Fruit fly (Drosophila melanogaster) whole organism, embryonic: ENCODE measurements around the gene CG10651.

ENCODE experiments used
- Bteb2 ChIP-seq: fragments of 200-800 bp; sonication (Bioruptor generic); optimal IDR thresholded peaks from 2 replicates; lab custom pipeline; 2016; ENCODE audit warnings: missing biosample characterization, missing genetic modification characterization
- CG12104 ChIP-seq: fragments of 200-800 bp; sonication (Bioruptor generic); optimal IDR thresholded peaks from 3 replicates; lab custom pipeline; 2016; ENCODE audit warnings: missing biosample characterization, missing genetic modification characterization
- CG12299 ChIP-seq: fragments of 200-800 bp; sonication (Bioruptor generic); optimal IDR thresholded peaks from 2 replicates; lab custom pipeline; 2018; ENCODE audit warnings: missing biosample characterization, mild to moderate bottlenecking, missing genetic modification characterization
- CG13424 ChIP-seq: fragments of 200-800 bp; sonication (Bioruptor generic); optimal IDR thresholded peaks from 2 replicates; lab custom pipeline; 2019; ENCODE audit warnings: missing biosample characterization, mild to moderate bottlenecking, missing genetic modification characterization, moderate library complexity
- CG14050 ChIP-seq: fragments of 200-800 bp; sonication (Bioruptor generic); IDR thresholded peaks from 3 replicates; pipeline ENCODE4 v1.3.6; 2022; ENCODE audit warnings: missing biosample characterization, missing genetic modification characterization
- CG1647 ChIP-seq: fragments of 200-800 bp; sonication (Bioruptor generic); optimal IDR thresholded peaks from 3 replicates; lab custom pipeline; 2016; ENCODE audit warnings: missing biosample characterization, missing genetic modification characterization
- CG17385 ChIP-seq: fragments of 200-800 bp; sonication (Bioruptor generic); optimal IDR thresholded peaks from 3 replicates; lab custom pipeline; 2018; ENCODE audit warnings: missing biosample characterization, mild to moderate bottlenecking, missing genetic modification characterization
- CG17568 ChIP-seq: fragments of 200-800 bp; sonication (Bioruptor generic); optimal IDR thresholded peaks from 2 replicates; lab custom pipeline; 2018; ENCODE audit warnings: missing biosample characterization, mild to moderate bottlenecking, missing genetic modification characterization, moderate library complexity
- CG1832 ChIP-seq: fragments of 200-800 bp; sonication (Bioruptor generic); optimal IDR thresholded peaks from 2 replicates; lab custom pipeline; 2017; ENCODE audit warnings: missing biosample characterization, mild to moderate bottlenecking, missing genetic modification characterization, inconsistent platforms
- CG2120 ChIP-seq: fragments of 200-800 bp; sonication (Bioruptor generic); optimal IDR thresholded peaks from 3 replicates; lab custom pipeline; 2016; ENCODE audit warnings: missing biosample characterization, missing genetic modification characterization
- CG2678 ChIP-seq: fragments of 200-800 bp; sonication (Bioruptor generic); optimal IDR thresholded peaks from 3 replicates; lab custom pipeline; 2019; ENCODE audit warnings: missing biosample characterization, mild to moderate bottlenecking, missing genetic modification characterization, moderate library complexity
- CG30020 ChIP-seq: fragments of 200-800 bp; optimal IDR thresholded peaks from 2 replicates; lab custom pipeline; 2019; ENCODE audit warnings: missing biosample characterization, mild to moderate bottlenecking, missing genetic modification characterization, moderate library complexity
- CG31224 ChIP-seq: fragments of 200-800 bp; sonication (Bioruptor generic); IDR thresholded peaks from 2 replicates; pipeline ENCODE4 v1.3.6; 2022; ENCODE audit warnings: missing biosample characterization, missing genetic modification characterization
- CG33557 ChIP-seq: fragments of 200-800 bp; sonication (Bioruptor generic); optimal IDR thresholded peaks from 2 replicates; lab custom pipeline; 2019; ENCODE audit warnings: missing biosample characterization, mild to moderate bottlenecking, missing genetic modification characterization, moderate library complexity
- CG42726 ChIP-seq: fragments of 200-800 bp; sonication (Bioruptor generic); IDR thresholded peaks from 2 replicates; pipeline ENCODE4 v1.3.6; 2022; ENCODE audit warnings: missing biosample characterization, missing genetic modification characterization; ENCODE audit not compliant: partially characterized antibody
- CG5180 ChIP-seq: fragments of 200-800 bp; sonication (Bioruptor generic); optimal IDR thresholded peaks from 3 replicates; lab custom pipeline; 2017; ENCODE audit warnings: missing biosample characterization, missing genetic modification characterization, mild to moderate bottlenecking, moderate library complexity, missing genetic modification reagents
- CG6654 ChIP-seq: fragments of 200-800 bp; sonication (Bioruptor generic); optimal IDR thresholded peaks from 2 replicates; lab custom pipeline; 2017; ENCODE audit warnings: missing biosample characterization, mild to moderate bottlenecking, missing genetic modification characterization
- CG7372 ChIP-seq: fragments of 200-800 bp; sonication (Bioruptor generic); IDR thresholded peaks from 2 replicates; pipeline ENCODE4 v1.3.6; 2022; ENCODE audit warnings: missing biosample characterization, missing genetic modification characterization
- CG8089 ChIP-seq: fragments of 200-800 bp; sonication (Bioruptor generic); optimal IDR thresholded peaks from 3 replicates; lab custom pipeline; 2016; ENCODE audit warnings: missing biosample characterization, missing genetic modification characterization
- CG9817 ChIP-seq: fragments of 200-800 bp; sonication (Bioruptor generic); optimal IDR thresholded peaks from 2 replicates; lab custom pipeline; 2018; ENCODE audit warnings: missing biosample characterization, mild to moderate bottlenecking, missing genetic modification characterization, moderate library complexity
- Dp ChIP-seq: fragments of 200-800 bp; sonication (Bioruptor generic); optimal IDR thresholded peaks from 2 replicates; lab custom pipeline; 2018; ENCODE audit warnings: missing biosample characterization, mild to moderate bottlenecking, missing genetic modification characterization, moderate library complexity
- Drgx ChIP-seq: fragments of 200-800 bp; sonication (Bioruptor generic); IDR thresholded peaks from 2 replicates; pipeline ENCODE4 v1.3.6; 2022; ENCODE audit warnings: missing biosample characterization, missing genetic modification characterization
- Elba2 ChIP-seq: fragments of 200-800 bp; sonication (Bioruptor generic); optimal IDR thresholded peaks from 3 replicates; lab custom pipeline; 2016; ENCODE audit warnings: missing biosample characterization, missing genetic modification characterization
- Ets65A ChIP-seq: fragments of 200-800 bp; sonication (Bioruptor generic); peaks from one replicate; lab custom pipeline; 2016; ENCODE audit warnings: missing biosample characterization, missing genetic modification characterization
- Ets97D ChIP-seq: fragments of 200-800 bp; sonication (Bioruptor generic); optimal IDR thresholded peaks from 3 replicates; lab custom pipeline; 2016; ENCODE audit warnings: missing biosample characterization, missing genetic modification characterization
- Fer2 ChIP-seq: fragments of 200-800 bp; sonication (Bioruptor generic); optimal IDR thresholded peaks from 2 replicates; lab custom pipeline; 2018; ENCODE audit warnings: missing biosample characterization, mild to moderate bottlenecking, missing genetic modification characterization, moderate library complexity
- Fer3 ChIP-seq: fragments of 200-800 bp; sonication (Bioruptor generic); optimal IDR thresholded peaks from 2 replicates; lab custom pipeline; 2018; ENCODE audit warnings: missing biosample characterization, mild to moderate bottlenecking, missing genetic modification characterization, moderate library complexity
- H2.0 ChIP-seq: fragments of 200-800 bp; sonication (Bioruptor generic); IDR thresholded peaks from 2 replicates; pipeline ENCODE4 v1.3.6; 2022; ENCODE audit warnings: missing biosample characterization, missing genetic modification characterization
- MESR4 ChIP-seq: fragments of 200-800 bp; sonication (Bioruptor generic); optimal IDR thresholded peaks from 2 replicates; lab custom pipeline; 2018; ENCODE audit warnings: missing biosample characterization, mild to moderate bottlenecking, missing genetic modification characterization, moderate library complexity
- Sry-β ChIP-seq: fragments of 200-800 bp; sonication (Bioruptor generic); optimal IDR thresholded peaks from 2 replicates; lab custom pipeline; 2018; ENCODE audit warnings: missing biosample characterization, mild to moderate bottlenecking, missing genetic modification characterization, moderate library complexity
- Stat92E ChIP-seq, 3 experiments: fragments of >200 bp in 2 of 3; fragments of 200-800 bp in 1 of 3; sonication (Bioruptor generic) in 1 of 3; optimal IDR thresholded peaks; 2 replicates each; lab custom pipeline; 2017 to 2019; ENCODE audit warnings: missing biosample characterization in 3 of 3, missing genetic modification characterization in 3 of 3, mild to moderate bottlenecking in 1 of 3, moderate library complexity in 1 of 3
- Trl ChIP-seq, 3 experiments: fragments of >200 bp in 2 of 3; fragments of 200-800 bp in 1 of 3; sonication (Bioruptor generic) in 1 of 3; optimal IDR thresholded peaks; 2 replicates in 1 of 3; 3 replicates in 2 of 3; lab custom pipeline; 2016 to 2017; ENCODE audit warnings: missing biosample characterization in 1 of 3, missing genetic modification characterization in 1 of 3
- ato ChIP-seq: fragments of 200-800 bp; sonication (Bioruptor generic); IDR thresholded peaks from 2 replicates; pipeline ENCODE4 v1.3.6; 2022; ENCODE audit warnings: missing biosample characterization, missing genetic modification characterization; ENCODE audit not compliant: partially characterized antibody
- az2 ChIP-seq: fragments of 200-800 bp; sonication (Bioruptor generic); optimal IDR thresholded peaks from 3 replicates; lab custom pipeline; 2016; ENCODE audit warnings: missing biosample characterization, missing genetic modification characterization
- cg ChIP-seq: fragments of 200-800 bp; sonication (Bioruptor generic); optimal IDR thresholded peaks from 3 replicates; lab custom pipeline; 2019; ENCODE audit warnings: missing biosample characterization, mild to moderate bottlenecking, missing genetic modification characterization, moderate library complexity
- fru ChIP-seq: fragments of >200 bp; optimal IDR thresholded peaks from 2 replicates; lab custom pipeline; 2017
- grau ChIP-seq: fragments of 200-800 bp; optimal IDR thresholded peaks from 3 replicates; lab custom pipeline; 2019; ENCODE audit warnings: missing biosample characterization, mild to moderate bottlenecking, missing genetic modification characterization, moderate library complexity
- gt ChIP-seq: fragments of 200-800 bp; sonication (Bioruptor generic); IDR thresholded peaks from 2 replicates; pipeline ENCODE4 v1.3.6; 2022; ENCODE audit warnings: missing biosample characterization, missing genetic modification characterization
- insv ChIP-seq, 2 experiments: fragments of 200-800 bp; sonication (Bioruptor generic); optimal IDR thresholded peaks; 3 replicates each; lab custom pipeline; 2016 to 2018; ENCODE audit warnings: missing biosample characterization in 2 of 2, missing genetic modification characterization in 2 of 2
- inv ChIP-seq: fragments of 200-800 bp; sonication (Bioruptor generic); IDR thresholded peaks from 2 replicates; pipeline ENCODE4 v1.3.6; 2022; ENCODE audit warnings: missing biosample characterization, missing genetic modification characterization; ENCODE audit not compliant: partially characterized antibody
- kah ChIP-seq: fragments of 200-800 bp; sonication (Bioruptor generic); optimal IDR thresholded peaks from 2 replicates; lab custom pipeline; 2018; ENCODE audit warnings: missing biosample characterization, mild to moderate bottlenecking, missing genetic modification characterization
- mirr ChIP-seq: fragments of 200-800 bp; sonication (Bioruptor generic); optimal IDR thresholded peaks from 3 replicates; lab custom pipeline; 2018; ENCODE audit warnings: missing biosample characterization, mild to moderate bottlenecking, missing genetic modification characterization
- nau ChIP-seq: fragments of 200-800 bp; sonication (Bioruptor generic); optimal IDR thresholded peaks from 3 replicates; lab custom pipeline; 2017; ENCODE audit warnings: missing biosample characterization, mild to moderate bottlenecking, missing genetic modification characterization, missing genetic modification reagents
- org-1 ChIP-seq: fragments of 200-800 bp; sonication (Bioruptor generic); optimal IDR thresholded peaks from 2 replicates; lab custom pipeline; 2017; ENCODE audit warnings: missing biosample characterization, missing genetic modification characterization
- run ChIP-seq: fragments of 200-800 bp; sonication (Bioruptor generic); optimal IDR thresholded peaks from 3 replicates; lab custom pipeline; 2018; ENCODE audit warnings: missing biosample characterization, mild to moderate bottlenecking, missing genetic modification characterization
- tll ChIP-seq, 2 experiments: fragments of 200-800 bp in 1 of 2; fragments of >200 bp in 1 of 2; sonication (Bioruptor generic) in 1 of 2; optimal IDR thresholded peaks; 2 replicates each; lab custom pipeline; 2017 to 2019; ENCODE audit warnings: missing biosample characterization in 2 of 2, missing genetic modification characterization in 2 of 2, mild to moderate bottlenecking in 1 of 2, moderate library complexity in 1 of 2
- tna ChIP-seq: fragments of 200-800 bp; sonication (Bioruptor generic); IDR thresholded peaks from 2 replicates; pipeline ENCODE4 v1.3.6; 2022; ENCODE audit warnings: missing biosample characterization, missing genetic modification characterization; ENCODE audit not compliant: partially characterized antibody
- toy ChIP-seq: fragments of 200-800 bp; sonication (Bioruptor generic); IDR thresholded peaks from 2 replicates; pipeline ENCODE4 v1.3.6; 2022; ENCODE audit warnings: missing biosample characterization, missing genetic modification characterization
- twi ChIP-seq: fragments of 200-800 bp; optimal IDR thresholded peaks from 2 replicates; lab custom pipeline; 2019; ENCODE audit warnings: missing biosample characterization, mild to moderate bottlenecking, missing genetic modification characterization, moderate library complexity
- vvl ChIP-seq: fragments of 200-800 bp; sonication (Bioruptor generic); IDR thresholded peaks from 2 replicates; pipeline ENCODE4 v1.3.6; 2022; ENCODE audit warnings: missing biosample characterization, missing genetic modification characterization

Gene CG10651

DNA sequence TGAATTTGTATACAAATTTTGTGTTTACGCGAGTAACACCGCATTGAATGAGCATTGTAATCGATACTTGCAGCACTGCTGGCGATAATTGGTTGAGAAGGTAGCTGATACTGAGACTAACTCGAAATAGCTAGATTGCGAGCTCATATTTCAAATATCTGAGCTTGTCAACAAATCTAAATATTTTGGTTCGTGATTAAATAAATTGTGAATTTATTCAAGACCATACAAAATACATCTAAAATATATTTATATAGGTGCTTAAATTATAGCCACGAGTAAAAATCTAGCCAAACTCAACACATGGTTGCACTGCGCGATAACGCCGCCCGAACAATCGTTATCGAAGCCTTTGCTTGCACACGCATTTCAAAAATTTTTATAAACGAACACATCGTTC, 40.9 kb downstream of the CG10651 start, which contains the start of the genes Taf13 and nesd (continued):
- TF ChIP-seq gt (GFP tag; lab: Robert Waterston, UW) (no peak), az2 (GFP tag; lab: Kevin White, UChicago) (no peak), CG9817 (tag; lab: Kevin White, UChicago) (peak; percentile 47), CG8089 (GFP tag; lab: Kevin White, UChicago) (no peak), nau (GFP tag; lab: Kevin White, UChicago) (no peak), fru (no peak), insv (GFP tag; optimal IDR thresholded peaks at IDR 0.05; lab: Kevin White, UChicago) (peak in 1 of 2 experiments; percentile 25), Elba2 (GFP tag; lab: Kevin White, UChicago) (peak; percentile 48), CG6654 (GFP tag; lab: Kevin White, UChicago) (no peak), toy (no peak), CG5180 (GFP tag; lab: Kevin White, UChicago) (no peak), tll (GFP tag; optimal IDR thresholded peaks at IDR 0.05; lab: Kevin White, UChicago) (peak; percentile 2 to 93), H2.0 (no peak), CG7372 (GFP tag; lab: Robert Waterston, UW) (no peak), Stat92E (GFP tag; optimal IDR thresholded peaks at IDR 0.05; lab: Kevin White, UChicago) (no peak), Fer2 (no peak), vvl (peak; percentile 16; the same call in 1 of the 2 replicates), CG17568 (GFP tag; lab: Kevin White, UChicago) (no peak), CG14050 (GFP tag; lab: Robert Waterston, UW) (no peak), Dp (GFP tag; lab: Kevin White, UChicago) (peak; percentile 85), CG1832 (GFP tag; lab: Kevin White, UChicago) (no peak), cg (GFP tag; lab: Kevin White, UChicago) (no peak), Bteb2 (GFP tag; lab: Kevin White, UChicago) (no peak), Sry-β (GFP tag; lab: Kevin White, UChicago) (peak; percentile 96), MESR4 (GFP tag; lab: Kevin White, UChicago) (no peak), CG2120 (peak; percentile 68), Ets65A (no peak), Trl (optimal IDR thresholded peaks at IDR 0.05; lab: Kevin White, UChicago) (no peak), Trl (GFP tag; optimal IDR thresholded peaks at IDR 0.05; lab: Kevin White, UChicago) (peak; percentile 3), Drgx (GFP tag; lab: Robert Waterston, UW) (no peak), tna (GFP tag; lab: Robert Waterston, UW) (peak; percentile 52; the same call in 1 of the 2 replicates), mirr (GFP tag; lab: Kevin White, UChicago) (no peak), CG13424 (tag; lab: Kevin White, UChicago) (peak; percentile 66), CG42726 (GFP tag; lab: Robert Waterston, UW) (no peak), grau (tag; lab: Kevin White, UChicago) (peak; percentile 66), CG1647 (GFP tag; lab: Kevin White, UChicago) (no peak), Fer3 (tag; lab: Kevin White, UChicago) (no peak), CG17385 (peak; percentile 16), Ets97D (GFP tag; lab: Kevin White, UChicago) (peak; percentile 46), CG33557 (GFP tag; lab: Kevin White, UChicago) (peak; percentile 30), ato (GFP tag; lab: Robert Waterston, UW) (0 out of 2 replicates have a peak, but pooled peaks have one; percentile 20), twi (peak; percentile 52), CG12299 (no peak), CG12104 (no peak), kah (no peak), inv (GFP tag; lab: Robert Waterston, UW) (peak; percentile 65), run (tag; lab: Kevin White, UChicago) (no peak), CG30020 (tag; lab: Kevin White, UChicago) (peak; percentile 80), CG2678 (tag; lab: Kevin White, UChicago) (peak; percentile 43), CG31224 (GFP tag; lab: Robert Waterston, UW) (no peak), org-1 (GFP tag; lab: Kevin White, UChicago) (no peak)
